Fruit fly (Drosophila melanogaster) Kc167 (cell line): Measurements from ENCODE around the gene Pcd.

Source experiments
- Myc ChIP-seq: fragments of >200 bp; optimal IDR thresholded peaks from 2 replicates; lab custom pipeline; 2017; ENCODE audit warnings: missing external identifiers
- Sin3A ChIP-seq: fragments of >200 bp; optimal IDR thresholded peaks from 2 replicates; lab custom pipeline; 2018; ENCODE audit warnings: missing external identifiers
- h ChIP-seq: fragments of >200 bp; optimal IDR thresholded peaks from 3 replicates; lab custom pipeline; 2018; ENCODE audit warnings: missing external identifiers
- insv ChIP-seq: fragments of >200 bp; optimal IDR thresholded peaks from 3 replicates; lab custom pipeline; 2018; ENCODE audit warnings: missing external identifiers
- psq ChIP-seq: fragments of >200 bp; optimal IDR thresholded peaks from 2 replicates; lab custom pipeline; 2017; ENCODE audit warnings: missing external identifiers
- ttk ChIP-seq: sonication (Bioruptor generic); optimal IDR thresholded peaks from 2 replicates; lab custom pipeline; 2017; ENCODE audit warnings: missing external identifiers

Gene Pcd

dm6 chr3R:29723048-29723656 is at the start of gene Pcd:
TSS of gene Pcd (plus strand) at chr3R:29723163.
- TF ChIP-seq h (lab: Kevin White, UChicago) (no peak), Myc (lab: Kevin White, UChicago) (no peak), psq (no peak), insv (no peak), Sin3A (lab: Kevin White, UChicago) (no peak), ttk (lab: Kevin White, UChicago) (no peak)

dm6 chr3R:29675333-29675732 is 47.6 kb upstream of the Pcd start, which contains the start of the genes Bub3 and Cap-D2:
TSS of gene Bub3 (minus strand) at chr3R:29675421.
TSS of gene Cap-D2 (plus strand) at chr3R:29675651.
- no peak for TF ChIP-seq Myc (lab: Kevin White, UChicago)
- no peak for TF ChIP-seq ttk (lab: Kevin White, UChicago)
- TF ChIP-seq psq, result no peak
- TF ChIP-seq Sin3A (lab: Kevin White, UChicago), result no peak
- no peak for TF ChIP-seq h (lab: Kevin White, UChicago)
- no peak for TF ChIP-seq insv

dm6 chr3R:29681241-29681640 is 41.7 kb upstream of the Pcd start:
- no peak for TF ChIP-seq psq
- TF ChIP-seq h (lab: Kevin White, UChicago), result no peak
- TF ChIP-seq Myc (lab: Kevin White, UChicago), result no peak
- TF ChIP-seq ttk (lab: Kevin White, UChicago), result no peak
- no peak for TF ChIP-seq insv
- no peak for TF ChIP-seq Sin3A (lab: Kevin White, UChicago)

- no peak for TF ChIP-seq insv
- no peak for TF ChIP-seq psq
- no peak for TF ChIP-seq ttk (lab: Kevin White, UChicago)
- TF ChIP-seq h (lab: Kevin White, UChicago), result no peak
- no peak for TF ChIP-seq Sin3A (lab: Kevin White, UChicago)
- TF ChIP-seq Myc (lab: Kevin White, UChicago), result no peak
These were observed 40.8 kb upstream of the Pcd start, which contains the start of the genes CG7582 and Gycalpha99B for dm6 chr3R:29682152-29682600. TSS of gene CG7582 (minus strand) at chr3R:29682278. TSS of gene Gycalpha99B (plus strand) at chr3R:29682503.

dm6 chr3R:29686698-29687097 is 36.3 kb upstream of the Pcd start:
- TF ChIP-seq psq (no peak), ttk (lab: Kevin White, UChicago) (no peak), Sin3A (lab: Kevin White, UChicago) (no peak), Myc (lab: Kevin White, UChicago) (no peak), h (lab: Kevin White, UChicago) (no peak), insv (no peak)

dm6 chr3R:29689211-29689610 is 33.8 kb upstream of the Pcd start, which contains the start of gene Obp99c:
TSS of gene Obp99c (minus strand) at chr3R:29689311.
- TF ChIP-seq psq (no peak), h (lab: Kevin White, UChicago) (no peak), ttk (lab: Kevin White, UChicago) (no peak), insv (no peak), Sin3A (lab: Kevin White, UChicago) (no peak), Myc (lab: Kevin White, UChicago) (no peak)

dm6 chr3R:29689833-29690538 is 33.0 kb upstream of the Pcd start:
- no peak for TF ChIP-seq Sin3A (lab: Kevin White, UChicago)
- no peak for TF ChIP-seq h (lab: Kevin White, UChicago)
- no peak for TF ChIP-seq psq
- TF ChIP-seq Myc (lab: Kevin White, UChicago), result no peak
- TF ChIP-seq insv, result no peak
- no peak for TF ChIP-seq ttk (lab: Kevin White, UChicago)

- TF ChIP-seq Myc (lab: Kevin White, UChicago) (no peak), Sin3A (lab: Kevin White, UChicago) (no peak), h (lab: Kevin White, UChicago) (no peak), ttk (lab: Kevin White, UChicago) (no peak), insv (no peak), psq (no peak)
These were observed 32.5 kb upstream of the Pcd start for dm6 chr3R:29690539-29690852.

dm6 chr3R:29690960-29691527 is 31.9 kb upstream of the Pcd start:
- no peak for TF ChIP-seq Myc (lab: Kevin White, UChicago)
- no peak for TF ChIP-seq ttk (lab: Kevin White, UChicago)
- TF ChIP-seq insv, result no peak
- no peak for TF ChIP-seq psq
- TF ChIP-seq h (lab: Kevin White, UChicago), result no peak
- TF ChIP-seq Sin3A (lab: Kevin White, UChicago), result no peak

- TF ChIP-seq psq (no peak), Sin3A (lab: Kevin White, UChicago) (no peak), h (lab: Kevin White, UChicago) (no peak), insv (no peak), ttk (lab: Kevin White, UChicago) (no peak), Myc (lab: Kevin White, UChicago) (no peak)
These were observed 30.8 kb upstream of the Pcd start, which contains the start of gene dmrt99B for dm6 chr3R:29692009-29692641. TSS of gene dmrt99B (plus strand) at chr3R:29692591.

- no peak for TF ChIP-seq insv
- no peak for TF ChIP-seq Myc (lab: Kevin White, UChicago)
These were observed 27.2 kb upstream of the Pcd start for dm6 chr3R:29695744-29696143.
